Fruit fly (Drosophila melanogaster): ENCODE data around the gene Drep4.

dm6 chr2L:13258702-13259101, 27.6 kb downstream of the Drep4 start:
- TF ChIP-seq psq (optimal IDR thresholded peaks at IDR 0.05) (no peak), ttk (optimal IDR thresholded peaks at IDR 0.05) (no peak), Myc (optimal IDR thresholded peaks at IDR 0.05) (no peak), h (optimal IDR thresholded peaks at IDR 0.05) (no peak), Sin3A (optimal IDR thresholded peaks at IDR 0.05) (no peak), insv (optimal IDR thresholded peaks at IDR 0.05) (no peak)
